Worm (Caenorhabditis elegans): ENCODE measurements around the gene hex-3.

The hex-3 gene

DNA sequence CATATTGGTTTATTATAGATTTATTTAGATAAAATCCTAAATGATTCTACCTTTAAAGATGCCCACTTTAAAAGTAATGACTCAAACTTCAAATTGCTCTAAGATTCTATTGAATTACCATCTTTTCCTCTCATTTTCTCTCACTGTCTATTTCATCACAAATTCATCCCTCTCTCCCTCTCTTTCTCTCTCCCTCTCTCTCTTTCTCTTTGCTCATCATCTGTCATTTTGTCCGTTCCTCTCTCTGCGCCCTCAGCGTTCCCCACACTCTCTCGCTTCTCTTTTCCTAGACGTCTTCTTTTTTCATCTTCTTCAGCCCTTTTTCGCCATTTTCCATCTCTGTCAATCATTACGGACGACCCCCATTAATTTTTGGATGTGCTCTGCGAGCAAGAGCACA, 56.1 kb downstream of the hex-3 start:
- TF ChIP-seq F13C5.2 (tag; optimal IDR thresholded peaks at IDR 0.05), result no peak
- no peak for TF ChIP-seq scrt-1 (GFP tag; IDR thresholded peaks at IDR 0.05)
- TF ChIP-seq ceh-13 (GFP tag; optimal IDR thresholded peaks at IDR 0.05), result no peak
- no peak for TF ChIP-seq hmbx-1 (tag; optimal IDR thresholded peaks at IDR 0.05)
- no peak for TF ChIP-seq hnd-1 (tag; optimal IDR thresholded peaks at IDR 0.05)
- TF ChIP-seq tbx-11 (GFP tag; IDR thresholded peaks at IDR 0.05), result no peak
- no peak for TF ChIP-seq ama-1 (optimal IDR thresholded peaks at IDR 0.05)
- no peak for TF ChIP-seq ets-7 (tag; optimal IDR thresholded peaks at IDR 0.05)
- no peak for TF ChIP-seq flt-1 (GFP tag; IDR thresholded peaks at IDR 0.05)
- no peak for TF ChIP-seq hmg-4 (GFP tag; optimal IDR thresholded peaks at IDR 0.05)
- TF ChIP-seq sea-1 (GFP tag; conservative IDR thresholded peaks at IDR 0.05), result no peak
- no peak for TF ChIP-seq B0310.2 (tag; optimal IDR thresholded peaks at IDR 0.05)
- no peak for TF ChIP-seq ceh-36 (tag; optimal IDR thresholded peaks at IDR 0.05)
- no peak for TF ChIP-seq tra-4 (tag; optimal IDR thresholded peaks at IDR 0.05)
- TF ChIP-seq aly-1 (tag; optimal IDR thresholded peaks at IDR 0.05), result no peak
- no peak for TF ChIP-seq pes-1 (GFP tag; IDR thresholded peaks at IDR 0.05)
- TF ChIP-seq tbx-37 (GFP tag; conservative IDR thresholded peaks at IDR 0.05), result no peak

All from whole organism, early embryonic.